Worm (Caenorhabditis elegans): ENCODE measurements around the gene ehbp-1.

- peak; percentile 80; the same call in 1 of the 2 replicates for TF ChIP-seq ztf-29 (GFP tag; IDR thresholded peaks at IDR 0.05)
- TF ChIP-seq ztf-23 (GFP tag; IDR thresholded peaks at IDR 0.05) = peak; percentile 82
- no peak for TF ChIP-seq tab-1 (GFP tag; IDR thresholded peaks at IDR 0.05)
These were observed 32.3 kb downstream of the ehbp-1 start, which contains the start of gene rtfo-1 for ce11 chrV:9582594-9583322.

Data from whole organism, midembryonic.